Fruit fly (Drosophila melanogaster): Measurements from ENCODE around the gene Ubc2.

DNA sequence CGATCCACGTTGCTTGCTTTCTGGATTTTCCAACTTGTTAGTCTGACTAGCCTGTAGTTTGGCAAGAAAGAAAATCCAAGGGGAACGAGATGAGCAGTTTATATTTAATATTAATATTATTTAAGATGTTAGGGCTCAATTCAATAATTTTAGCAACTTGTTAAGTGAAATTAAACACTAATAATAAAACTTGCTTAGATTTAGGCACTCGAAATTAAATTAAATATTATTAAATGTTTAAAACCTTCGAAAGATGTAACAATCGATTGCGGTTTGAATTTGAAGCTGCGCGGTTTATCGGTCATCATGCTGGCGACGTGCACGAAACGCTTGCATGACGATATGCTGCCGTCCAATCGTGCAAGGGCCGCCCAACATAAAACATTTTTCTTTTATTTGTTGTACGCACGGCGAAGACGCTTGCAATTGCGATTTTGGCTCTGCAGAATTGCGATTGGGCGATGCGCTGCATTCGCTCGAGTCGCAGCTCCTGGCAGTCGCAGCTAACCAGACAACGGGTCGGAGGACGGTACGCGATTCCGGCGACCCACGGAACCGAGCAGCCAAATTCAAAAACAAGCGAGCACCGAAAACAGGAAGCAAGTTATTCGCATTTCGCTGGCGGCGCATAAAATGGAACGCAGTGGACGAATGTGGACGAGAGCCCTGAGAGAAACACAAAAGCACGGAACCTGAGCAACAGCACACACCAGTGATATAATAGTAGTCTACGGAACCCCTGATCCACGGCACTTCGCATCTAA lies 30.6 kb downstream of the Ubc2 start, which contains the start of the genes Vha16-5 and CG12299:
- no peak for TF ChIP-seq CG6276 (GFP tag; optimal IDR thresholded peaks at IDR 0.05)
- no peak for TF ChIP-seq OdsH (GFP tag; optimal IDR thresholded peaks at IDR 0.05)
- TF ChIP-seq Gug (GFP tag; IDR thresholded peaks at IDR 0.05) = no peak
- no peak for TF ChIP-seq svp (GFP tag)
- TF ChIP-seq CG8319 (GFP tag; optimal IDR thresholded peaks at IDR 0.05) = no peak
- peak; percentile 70 for TF ChIP-seq cyc (GFP tag; optimal IDR thresholded peaks at IDR 0.05)
- no peak for TF ChIP-seq CG6854 (GFP tag; optimal IDR thresholded peaks at IDR 0.05)
- TF ChIP-seq CG32006 (GFP tag; optimal IDR thresholded peaks at IDR 0.05) = no peak
- TF ChIP-seq Sox102F (GFP tag; optimal IDR thresholded peaks at IDR 0.05) = no peak
- no peak for TF ChIP-seq CG7368 (GFP tag; optimal IDR thresholded peaks at IDR 0.05)
